Fruit fly (Drosophila melanogaster): Measurements from ENCODE around the gene fd3F.

The fd3F gene

DNA sequence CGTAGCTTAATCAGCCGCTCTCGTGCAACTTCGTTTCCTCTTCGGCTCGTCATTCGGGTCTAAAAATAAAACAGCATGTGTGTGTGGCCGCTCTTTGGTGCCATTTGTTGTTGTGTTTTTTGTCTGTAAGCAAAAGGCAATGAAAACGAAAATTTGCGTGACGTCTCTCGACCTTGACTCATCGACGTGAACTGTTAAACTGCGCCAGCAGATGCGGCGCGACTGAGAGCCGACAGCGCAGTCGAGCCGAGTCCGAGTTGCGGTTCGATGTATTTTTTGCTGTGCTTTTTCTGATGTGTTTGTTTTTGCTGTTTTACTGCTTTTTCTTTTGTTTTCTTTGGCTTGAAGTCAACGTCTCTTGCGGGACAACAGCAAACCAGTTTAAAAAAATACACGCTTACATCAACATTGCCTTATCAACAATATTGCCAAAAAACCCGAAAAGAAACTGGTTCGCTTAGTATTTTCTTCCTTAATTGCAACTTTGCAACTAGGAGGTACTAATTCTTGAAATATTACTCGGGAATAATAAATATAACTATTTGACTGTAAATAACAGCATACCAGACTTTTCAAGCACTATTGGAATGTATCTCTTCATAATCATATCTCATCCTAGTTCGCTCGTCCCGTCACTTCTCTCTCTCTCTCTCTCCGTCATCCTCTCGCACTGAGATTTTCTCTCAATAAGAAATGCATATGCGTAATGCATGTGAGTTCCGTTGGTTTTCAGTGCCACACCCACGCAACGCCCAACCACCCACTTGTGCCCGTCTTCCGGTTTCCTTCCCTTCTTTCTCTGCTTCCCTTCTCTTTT lies 23.8 kb upstream of the fd3F start (continued):
- no peak for TF ChIP-seq H2.0 (GFP tag; IDR thresholded peaks at IDR 0.05)
- no peak for TF ChIP-seq emc (GFP tag; optimal IDR thresholded peaks at IDR 0.05)
- TF ChIP-seq CG17361 (GFP tag; IDR thresholded peaks at IDR 0.05) = no peak
- no peak for TF ChIP-seq dan (GFP tag; IDR thresholded peaks at IDR 0.05)
- TF ChIP-seq Hand (GFP tag; optimal IDR thresholded peaks at IDR 0.05) = no peak
- no peak for TF ChIP-seq BEAF-32 (GFP tag; optimal IDR thresholded peaks at IDR 0.05)
- no peak for TF ChIP-seq wdn (GFP tag; IDR thresholded peaks at IDR 0.05)
- no peak for TF ChIP-seq zen (tag; optimal IDR thresholded peaks at IDR 0.05)
- TF ChIP-seq Hr78 (GFP tag; optimal IDR thresholded peaks at IDR 0.05) = peak in 1 of 2 experiments; percentile 94
- no peak for TF ChIP-seq lola (GFP tag; optimal IDR thresholded peaks at IDR 0.05)
- no peak for TF ChIP-seq CG7963 (GFP tag; IDR thresholded peaks at IDR 0.05; ENCODE audit: partially characterized antibody)
- TF ChIP-seq CG4730 (GFP tag; IDR thresholded peaks at IDR 0.05) = no peak
- TF ChIP-seq CG15696 (tag; optimal IDR thresholded peaks at IDR 0.05) = no peak
- no peak for TF ChIP-seq CG12104 (GFP tag; optimal IDR thresholded peaks at IDR 0.05)
- TF ChIP-seq CG18599 (GFP tag; optimal IDR thresholded peaks at IDR 0.05) = no peak
- no peak for TF ChIP-seq gro (GFP tag; optimal IDR thresholded peaks at IDR 0.05)
- TF ChIP-seq CG9932 (GFP tag; IDR thresholded peaks at IDR 0.05) = no peak
- TF ChIP-seq Doc3 (GFP tag; IDR thresholded peaks at IDR 0.05; ENCODE audit: partially characterized antibody) = no peak
- TF ChIP-seq Usf (GFP tag; optimal IDR thresholded peaks at IDR 0.05) = no peak
- no peak for TF ChIP-seq NC2α (GFP tag; optimal IDR thresholded peaks at IDR 0.05)
- no peak for TF ChIP-seq CG32772 (GFP tag; IDR thresholded peaks at IDR 0.05)
- TF ChIP-seq ken (GFP tag; IDR thresholded peaks at IDR 0.05) = no peak
- TF ChIP-seq maf-S (GFP tag; optimal IDR thresholded peaks at IDR 0.05) = no peak
- TF ChIP-seq tio (GFP tag; optimal IDR thresholded peaks at IDR 0.05) = no peak
- peak; percentile 89 for TF ChIP-seq sqz (GFP tag; optimal IDR thresholded peaks at IDR 0.05)
- TF ChIP-seq pnt (GFP tag; optimal IDR thresholded peaks at IDR 0.05) = no peak
- TF ChIP-seq CG2129 (GFP tag; IDR thresholded peaks at IDR 0.05; ENCODE audit: partially characterized antibody) = no peak
- no peak for TF ChIP-seq PHDP (tag; optimal IDR thresholded peaks at IDR 0.05)
- TF ChIP-seq Stat92E (GFP tag; optimal IDR thresholded peaks at IDR 0.05) = no peak
- no peak for TF ChIP-seq CG10209 (GFP tag; optimal IDR thresholded peaks at IDR 0.05)
- TF ChIP-seq pzg (GFP tag; optimal IDR thresholded peaks at IDR 0.05) = no peak
- TF ChIP-seq CG9817 (tag; optimal IDR thresholded peaks at IDR 0.05) = no peak
- no peak for TF ChIP-seq crol (GFP tag; IDR thresholded peaks at IDR 0.05)
- no peak for TF ChIP-seq Hsf (GFP tag; optimal IDR thresholded peaks at IDR 0.05)
- TF ChIP-seq CG10147 (GFP tag; optimal IDR thresholded peaks at IDR 0.05) = no peak
- no peak for TF ChIP-seq schlank (tag; optimal IDR thresholded peaks at IDR 0.05)
- TF ChIP-seq CG31388 (GFP tag; optimal IDR thresholded peaks at IDR 0.05) = no peak
- TF ChIP-seq CG4328 (GFP tag; optimal IDR thresholded peaks at IDR 0.05) = no peak
- no peak; the same call in 2 of the 3 replicates for TF ChIP-seq row (GFP tag; IDR thresholded peaks at IDR 0.05)
- no peak for TF ChIP-seq HLH4C (GFP tag; IDR thresholded peaks at IDR 0.05; ENCODE audit: partially characterized antibody)
- TF ChIP-seq shn (GFP tag; optimal IDR thresholded peaks at IDR 0.05) = no peak
- no peak for TF ChIP-seq Nf-YC (tag; optimal IDR thresholded peaks at IDR 0.05)
- no peak for TF ChIP-seq ara (GFP tag; IDR thresholded peaks at IDR 0.05)
- TF ChIP-seq CG17385 (GFP tag; optimal IDR thresholded peaks at IDR 0.05) = no peak
- no peak for TF ChIP-seq danr (GFP tag; IDR thresholded peaks at IDR 0.05)
- TF ChIP-seq HLHmδ (GFP tag; optimal IDR thresholded peaks at IDR 0.05) = no peak
- TF ChIP-seq pho (GFP tag; optimal IDR thresholded peaks at IDR 0.05) = no peak
- no peak for TF ChIP-seq Sin3A (optimal IDR thresholded peaks at IDR 0.05)
- TF ChIP-seq Fer1 (GFP tag; optimal IDR thresholded peaks at IDR 0.05) = no peak

Data from whole organism, embryonic.